Worm (Caenorhabditis elegans): ENCODE data around the gene F13B6.3.
A peak's percentile ranks its signal among the peaks of the same experiment; 100 is the strongest.

Gene F13B6.3

ce11 chrIV:7424198-7424597, 41.6 kb downstream of the F13B6.3 start, which contains the start of gene unc-82:
unc-82 (plus strand) TSS chrIV:7424498.
- TF ChIP-seq skn-1 (tag; optimal IDR thresholded peaks at IDR 0.05) (no peak), alr-1 (tag; optimal IDR thresholded peaks at IDR 0.05) (no peak), unc-39 (tag; optimal IDR thresholded peaks at IDR 0.05) (no peak), nhr-11 (tag; optimal IDR thresholded peaks at IDR 0.05) (no peak), C34F6.9 (tag; optimal IDR thresholded peaks at IDR 0.05) (no peak), ztf-4 (tag; optimal IDR thresholded peaks at IDR 0.05) (no peak), blmp-1 (tag; optimal IDR thresholded peaks at IDR 0.05; ENCODE audit: insufficient read depth) (no peak), mbf-1 (tag; optimal IDR thresholded peaks at IDR 0.05) (no peak), mab-5 (tag; optimal IDR thresholded peaks at IDR 0.05) (no peak), ztf-1 (GFP tag; conservative IDR thresholded peaks at IDR 0.05) (no peak), unc-55 (GFP tag; optimal IDR thresholded peaks at IDR 0.05) (no peak), sma-9 (GFP tag; optimal IDR thresholded peaks at IDR 0.05) (no peak), sma-9 (tag; optimal IDR thresholded peaks at IDR 0.05) (no peak)

DNA sequence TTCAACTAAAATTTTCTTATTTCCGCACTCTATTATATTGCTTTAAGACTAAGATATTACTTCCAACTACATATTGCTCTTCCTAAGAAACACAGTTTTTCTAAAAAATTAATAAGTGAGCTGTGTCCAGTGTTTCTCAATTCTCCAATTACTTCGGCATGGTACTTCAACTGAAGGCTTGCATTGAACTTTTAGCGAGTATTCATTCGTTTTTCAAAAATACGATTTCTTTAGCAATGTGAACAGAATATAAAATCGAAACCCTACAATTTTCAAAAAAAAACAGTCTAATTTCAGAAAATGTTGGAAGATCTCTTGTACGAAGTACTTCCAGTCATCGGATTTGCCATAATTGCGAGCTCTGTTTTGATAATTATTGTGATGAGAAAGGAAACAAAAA, 44.8 kb downstream of the F13B6.3 start, which contains the start of gene srtx-1:
srtx-1 (plus strand) TSS at position 301 of the 400 bp plus-strand sequence.
- TF ChIP-seq zag-1 (tag; optimal IDR thresholded peaks at IDR 0.05) (no peak), mab-5 (tag; optimal IDR thresholded peaks at IDR 0.05) (no peak), lin-13 (GFP tag; optimal IDR thresholded peaks at IDR 0.05) (no peak), nhr-12 (tag; optimal IDR thresholded peaks at IDR 0.05) (no peak), nhr-237 (tag; optimal IDR thresholded peaks at IDR 0.05) (no peak), aly-2 (tag; optimal IDR thresholded peaks at IDR 0.05) (no peak)

ce11 chrIV:7418818-7419217, 46.9 kb downstream of the F13B6.3 start, which contains the start of gene B0496.6:
B0496.6 (plus strand) TSS chrIV:7419118.
- TF ChIP-seq dmd-4 (tag; optimal IDR thresholded peaks at IDR 0.05) (no peak), peb-1 (tag; optimal IDR thresholded peaks at IDR 0.05) (no peak), C34F6.9 (tag; optimal IDR thresholded peaks at IDR 0.05) (no peak), fos-1 (tag; optimal IDR thresholded peaks at IDR 0.05) (no peak)

DNA sequence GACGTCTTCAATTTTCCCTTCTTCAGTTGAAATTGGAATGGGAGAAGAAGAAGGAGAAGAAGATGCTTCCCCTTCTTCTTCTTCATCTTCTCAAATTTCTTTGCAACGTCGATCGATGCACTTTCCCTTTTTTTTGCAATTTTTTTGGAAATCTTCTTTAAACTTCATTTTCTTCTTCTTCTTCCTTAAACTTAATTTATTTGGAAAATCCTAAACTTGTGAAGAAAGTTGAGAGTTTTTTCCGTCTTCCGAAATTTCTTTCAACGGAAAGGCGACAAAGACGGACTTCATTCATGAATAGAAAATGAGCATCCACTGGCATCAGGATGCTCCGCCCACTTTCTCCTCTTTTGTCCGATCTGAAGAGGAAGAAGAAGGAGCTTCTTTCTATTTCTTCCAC, 51.6 kb downstream of the F13B6.3 start:
- TF ChIP-seq F13H6.1 (tag; optimal IDR thresholded peaks at IDR 0.05) (no peak), unc-62 (GFP tag; optimal IDR thresholded peaks at IDR 0.05) (no peak), ceh-82 (tag; optimal IDR thresholded peaks at IDR 0.05) (no peak), nhr-21 (tag; optimal IDR thresholded peaks at IDR 0.05) (no peak), nhr-77 (tag; optimal IDR thresholded peaks at IDR 0.05) (no peak), nhr-6 (tag; optimal IDR thresholded peaks at IDR 0.05) (no peak), ZK546.5 (tag; optimal IDR thresholded peaks at IDR 0.05) (no peak), unc-55 (GFP tag; optimal IDR thresholded peaks at IDR 0.05) (peak; percentile 48)

ce11 chrIV:7413573-7413972, 52.2 kb downstream of the F13B6.3 start:
- TF ChIP-seq lin-39 (tag; optimal IDR thresholded peaks at IDR 0.05) = no peak
- no peak for TF ChIP-seq ceh-16 (tag; optimal IDR thresholded peaks at IDR 0.05)
- no peak for TF ChIP-seq mbf-1 (tag; optimal IDR thresholded peaks at IDR 0.05)
- TF ChIP-seq F13H6.1 (tag; optimal IDR thresholded peaks at IDR 0.05) = no peak
- no peak for TF ChIP-seq unc-39 (tag; optimal IDR thresholded peaks at IDR 0.05)
- no peak for TF ChIP-seq nhr-11 (tag; optimal IDR thresholded peaks at IDR 0.05)

Data from whole organism, L2 larva.